Worm (Caenorhabditis elegans): ENCODE measurements around the gene ZK813.6.
A peak's percentile ranks its signal among the peaks of the same experiment; 100 is the strongest.

The ZK813.6 gene

ce11 chrX:3441539-3441938 lies 16.9 kb downstream of the ZK813.6 start, which contains the start of gene ZK813.3:
Gene ZK813.3 (plus strand): TSS chrX:3441839.
- no peak for TF ChIP-seq cog-1 (tag; optimal IDR thresholded peaks at IDR 0.05)
- no peak for TF ChIP-seq T22C8.4 (GFP tag; IDR thresholded peaks at IDR 0.05)
- no peak for TF ChIP-seq flt-1 (GFP tag; IDR thresholded peaks at IDR 0.05)
- no peak for TF ChIP-seq klf-2 (GFP tag; conservative IDR thresholded peaks at IDR 0.05)
- TF ChIP-seq ref-1 (GFP tag; conservative IDR thresholded peaks at IDR 0.05) = no peak
- TF ChIP-seq tab-1 (GFP tag; IDR thresholded peaks at IDR 0.05) = no peak
- TF ChIP-seq ztf-29 (GFP tag; IDR thresholded peaks at IDR 0.05) = no peak

- TF ChIP-seq klf-2 (GFP tag; conservative IDR thresholded peaks at IDR 0.05) (no peak), med-1 (GFP tag; optimal IDR thresholded peaks at IDR 0.05; ENCODE audit: insufficient read depth) (no peak), ztf-23 (GFP tag; IDR thresholded peaks at IDR 0.05) (no peak), T22C8.4 (GFP tag; IDR thresholded peaks at IDR 0.05) (no peak)
Observed at ce11 chrX:3443526-3443925, 18.9 kb downstream of the ZK813.6 start, which contains the start of gene ZK813.2. Gene ZK813.2 (plus strand): TSS chrX:3443826.

ce11 chrX:3444514-3444913 lies 19.9 kb downstream of the ZK813.6 start, which contains the start of gene ZK813.7:
Gene ZK813.7 (plus strand): TSS chrX:3444814.
- TF ChIP-seq klf-2 (GFP tag; conservative IDR thresholded peaks at IDR 0.05) (no peak), tab-1 (GFP tag; IDR thresholded peaks at IDR 0.05) (no peak), T22C8.4 (GFP tag; IDR thresholded peaks at IDR 0.05) (no peak), cog-1 (tag; optimal IDR thresholded peaks at IDR 0.05) (no peak), ztf-29 (GFP tag; IDR thresholded peaks at IDR 0.05) (no peak)

ce11 chrX:3446011-3446410 lies 21.4 kb downstream of the ZK813.6 start, which contains the start of gene ZK813.1:
Gene ZK813.1 (plus strand): TSS chrX:3446311.
- no peak for TF ChIP-seq T22C8.4 (GFP tag; IDR thresholded peaks at IDR 0.05)
- TF ChIP-seq flt-1 (GFP tag; IDR thresholded peaks at IDR 0.05) = no peak
- TF ChIP-seq ztf-23 (GFP tag; IDR thresholded peaks at IDR 0.05) = no peak
- TF ChIP-seq ref-1 (GFP tag; conservative IDR thresholded peaks at IDR 0.05) = no peak
- TF ChIP-seq tab-1 (GFP tag; IDR thresholded peaks at IDR 0.05) = no peak
- TF ChIP-seq klf-2 (GFP tag; conservative IDR thresholded peaks at IDR 0.05) = no peak
- TF ChIP-seq ztf-29 (GFP tag; IDR thresholded peaks at IDR 0.05) = no peak
- TF ChIP-seq cog-1 (tag; optimal IDR thresholded peaks at IDR 0.05) = no peak
- TF ChIP-seq med-1 (GFP tag; optimal IDR thresholded peaks at IDR 0.05; ENCODE audit: insufficient read depth) = no peak

- TF ChIP-seq med-1 (GFP tag; optimal IDR thresholded peaks at IDR 0.05; ENCODE audit: insufficient read depth) = no peak
- TF ChIP-seq flt-1 (GFP tag; IDR thresholded peaks at IDR 0.05) = 0 out of 2 replicates have a peak, but pooled peaks have one; percentile 17
Observed at ce11 chrX:3451122-3451521, 26.5 kb downstream of the ZK813.6 start, which contains the start of gene ZK813.5. Gene ZK813.5 (minus strand): TSS chrX:3451222.

- TF ChIP-seq klf-2 (GFP tag; conservative IDR thresholded peaks at IDR 0.05) (no peak), cog-1 (tag; optimal IDR thresholded peaks at IDR 0.05) (no peak), ref-1 (GFP tag; conservative IDR thresholded peaks at IDR 0.05) (no peak), tab-1 (GFP tag; IDR thresholded peaks at IDR 0.05) (no peak), T22C8.4 (GFP tag; IDR thresholded peaks at IDR 0.05) (no peak), flt-1 (GFP tag; IDR thresholded peaks at IDR 0.05) (no peak), med-1 (GFP tag; optimal IDR thresholded peaks at IDR 0.05; ENCODE audit: insufficient read depth) (no peak), ztf-23 (GFP tag; IDR thresholded peaks at IDR 0.05) (no peak)
Observed at ce11 chrX:3453870-3454269, 29.3 kb downstream of the ZK813.6 start.

ce11 chrX:3455561-3455960 lies 30.9 kb downstream of the ZK813.6 start:
- TF ChIP-seq T22C8.4 (GFP tag; IDR thresholded peaks at IDR 0.05) (no peak), ztf-29 (GFP tag; IDR thresholded peaks at IDR 0.05) (no peak), klf-2 (GFP tag; conservative IDR thresholded peaks at IDR 0.05) (no peak)

ce11 chrX:3462086-3462485 lies 37.5 kb downstream of the ZK813.6 start:
- TF ChIP-seq ztf-23 (GFP tag; IDR thresholded peaks at IDR 0.05) = no peak
- TF ChIP-seq tab-1 (GFP tag; IDR thresholded peaks at IDR 0.05) = no peak
- no peak for TF ChIP-seq med-1 (GFP tag; optimal IDR thresholded peaks at IDR 0.05; ENCODE audit: insufficient read depth)
- no peak for TF ChIP-seq ztf-29 (GFP tag; IDR thresholded peaks at IDR 0.05)
- TF ChIP-seq ref-1 (GFP tag; conservative IDR thresholded peaks at IDR 0.05) = no peak
- no peak for TF ChIP-seq klf-2 (GFP tag; conservative IDR thresholded peaks at IDR 0.05)
- TF ChIP-seq T22C8.4 (GFP tag; IDR thresholded peaks at IDR 0.05) = no peak
- TF ChIP-seq cog-1 (tag; optimal IDR thresholded peaks at IDR 0.05) = no peak
- no peak for TF ChIP-seq flt-1 (GFP tag; IDR thresholded peaks at IDR 0.05)

ce11 chrX:3463875-3464274 lies 39.3 kb downstream of the ZK813.6 start:
- TF ChIP-seq ztf-29 (GFP tag; IDR thresholded peaks at IDR 0.05) = no peak
- no peak for TF ChIP-seq flt-1 (GFP tag; IDR thresholded peaks at IDR 0.05)
- TF ChIP-seq ref-1 (GFP tag; conservative IDR thresholded peaks at IDR 0.05) = no peak
- no peak for TF ChIP-seq med-1 (GFP tag; optimal IDR thresholded peaks at IDR 0.05; ENCODE audit: insufficient read depth)
- no peak for TF ChIP-seq klf-2 (GFP tag; conservative IDR thresholded peaks at IDR 0.05)
- TF ChIP-seq T22C8.4 (GFP tag; IDR thresholded peaks at IDR 0.05) = no peak
- TF ChIP-seq cog-1 (tag; optimal IDR thresholded peaks at IDR 0.05) = no peak
- TF ChIP-seq tab-1 (GFP tag; IDR thresholded peaks at IDR 0.05) = no peak
- TF ChIP-seq ztf-23 (GFP tag; IDR thresholded peaks at IDR 0.05) = no peak

- no peak for TF ChIP-seq ztf-29 (GFP tag; IDR thresholded peaks at IDR 0.05)
- no peak for TF ChIP-seq klf-2 (GFP tag; conservative IDR thresholded peaks at IDR 0.05)
- TF ChIP-seq tab-1 (GFP tag; IDR thresholded peaks at IDR 0.05) = no peak
- TF ChIP-seq flt-1 (GFP tag; IDR thresholded peaks at IDR 0.05) = no peak
- no peak for TF ChIP-seq cog-1 (tag; optimal IDR thresholded peaks at IDR 0.05)
- TF ChIP-seq ref-1 (GFP tag; conservative IDR thresholded peaks at IDR 0.05) = no peak
- TF ChIP-seq ztf-23 (GFP tag; IDR thresholded peaks at IDR 0.05) = no peak
- TF ChIP-seq med-1 (GFP tag; optimal IDR thresholded peaks at IDR 0.05; ENCODE audit: insufficient read depth) = no peak
Observed at ce11 chrX:3464309-3465038, 39.9 kb downstream of the ZK813.6 start.

All from whole organism, midembryonic.